Worm (Caenorhabditis elegans) whole organism, young adult: Measurements from ENCODE around the gene insc-1.
A peak's percentile ranks its signal among the peaks of the same experiment; 100 is the strongest.

Source experiments
- B0019.2 ChIP-seq: fragments of 200-800 bp; sonication (Bioruptor generic); conservative IDR thresholded peaks from 2 replicates; pipeline ENCODE4 v1.3.6; 2022; ENCODE audit warnings: missing genetic modification reagents, missing genetic modification characterization, missing compliant biosample characterization
- B0336.3 ChIP-seq: fragments of 200-800 bp; sonication (Bioruptor generic); IDR thresholded peaks from 2 replicates; pipeline ENCODE4 v1.3.6; 2022; ENCODE audit warnings: missing genetic modification characterization, missing compliant biosample characterization
- F22D6.2 ChIP-seq: sonication (generic microtip); optimal IDR thresholded peaks from 2 replicates; lab custom pipeline; 2016; ENCODE audit warnings: mild to moderate bottlenecking, missing genetic modification characterization, missing compliant biosample characterization
- F49E8.2 ChIP-seq: sonication (generic microtip); optimal IDR thresholded peaks from 3 replicates; lab custom pipeline; 2017; ENCODE audit warnings: missing genetic modification characterization, mild to moderate bottlenecking, missing compliant biosample characterization, antibody characterized with exemption, moderate library complexity; ENCODE audit not compliant: insufficient read depth
- F52B5.7 ChIP-seq: sonication (generic microtip); optimal IDR thresholded peaks from 2 replicates; lab custom pipeline; 2016; ENCODE audit warnings: mild to moderate bottlenecking, missing genetic modification characterization, missing compliant biosample characterization
- T07F8.4 ChIP-seq: sonication (generic microtip); optimal IDR thresholded peaks from 2 replicates; lab custom pipeline; 2016; ENCODE audit warnings: mild to moderate bottlenecking, missing genetic modification characterization, moderate library complexity, missing compliant biosample characterization
- Y53F4B.3 ChIP-seq: fragments of 200-800 bp; sonication (Bioruptor generic); IDR thresholded peaks from 2 replicates; pipeline ENCODE4 v1.3.6; 2022; ENCODE audit warnings: missing genetic modification reagents, missing genetic modification characterization, missing compliant biosample characterization
- Y53G8AR.9 ChIP-seq: fragments of 200-800 bp; sonication (Bioruptor generic); conservative IDR thresholded peaks from 2 replicates; pipeline ENCODE4 v1.3.6; 2022; ENCODE audit warnings: missing genetic modification reagents, missing genetic modification characterization, missing compliant biosample characterization
- Y56A3A.18 ChIP-seq: fragments of 200-800 bp; sonication (Bioruptor generic); IDR thresholded peaks from 2 replicates; pipeline ENCODE4 v1.3.6; 2022; ENCODE audit warnings: missing genetic modification reagents, missing genetic modification characterization, missing compliant biosample characterization
- Y67H2A.10 ChIP-seq: fragments of 200-800 bp; sonication (Bioruptor generic); conservative IDR thresholded peaks from 2 replicates; pipeline ENCODE4 v1.3.6; 2022; ENCODE audit warnings: missing genetic modification reagents, missing genetic modification characterization, missing compliant biosample characterization
- Y79H2A.3 ChIP-seq: fragments of 200-800 bp; sonication (Bioruptor generic); conservative IDR thresholded peaks from 2 replicates; pipeline ENCODE4 v1.3.6; 2022; ENCODE audit warnings: missing genetic modification reagents, missing genetic modification characterization, missing compliant biosample characterization
- atf-7 ChIP-seq: sonication (generic microtip); optimal IDR thresholded peaks from 2 replicates; lab custom pipeline; 2017; ENCODE audit warnings: mild to moderate bottlenecking, missing genetic modification characterization, missing compliant biosample characterization
- cebp-2 ChIP-seq: fragments of 200-800 bp; sonication (Bioruptor generic); IDR thresholded peaks from 2 replicates; pipeline ENCODE4 v1.3.6; 2022; ENCODE audit warnings: missing genetic modification characterization, missing compliant biosample characterization
- ceh-27 ChIP-seq: fragments of 200-800 bp; sonication (Bioruptor generic); optimal IDR thresholded peaks from 2 replicates; lab custom pipeline; 2018; ENCODE audit warnings: mild to moderate bottlenecking, missing genetic modification characterization, moderate library complexity, missing compliant biosample characterization
- ceh-40 ChIP-seq: fragments of 200-800 bp; sonication (Bioruptor generic); IDR thresholded peaks from 2 replicates; pipeline ENCODE4 v1.3.6; 2022; ENCODE audit warnings: missing genetic modification characterization, missing compliant biosample characterization
- chd-7 ChIP-seq: sonication (generic microtip); optimal IDR thresholded peaks from 2 replicates; lab custom pipeline; 2016; ENCODE audit warnings: mild to moderate bottlenecking, missing genetic modification characterization, moderate library complexity, missing compliant biosample characterization
- die-1 ChIP-seq: sonication (generic microtip); optimal IDR thresholded peaks from 2 replicates; lab custom pipeline; 2016; ENCODE audit warnings: missing genotype, mild to moderate bottlenecking, missing genetic modification characterization, missing compliant biosample characterization
- dpl-1 ChIP-seq: fragments of 150-350 bp; optimal IDR thresholded peaks from 2 replicates; lab custom pipeline; 2014; ENCODE audit warnings: missing biosample characterization, missing genetic modification reagents, missing genetic modification characterization
- egl-44 ChIP-seq: fragments of 200-800 bp; sonication (Bioruptor generic); IDR thresholded peaks from 2 replicates; pipeline ENCODE4 v1.3.6; 2022; ENCODE audit warnings: missing genetic modification reagents, missing genetic modification characterization, missing compliant biosample characterization
- egrh-3 ChIP-seq: fragments of 200-800 bp; sonication (Bioruptor generic); IDR thresholded peaks from 2 replicates; pipeline ENCODE4 v1.3.6; 2022; ENCODE audit warnings: missing genetic modification reagents, missing genetic modification characterization, missing compliant biosample characterization
- ekl-4 ChIP-seq: fragments of 200-800 bp; sonication (Bioruptor generic); IDR thresholded peaks from 2 replicates; pipeline ENCODE4 v1.3.6; 2022; ENCODE audit warnings: missing genetic modification reagents, missing genetic modification characterization, missing compliant biosample characterization
- ets-4 ChIP-seq: fragments of 200-800 bp; sonication (Bioruptor generic); optimal IDR thresholded peaks from 2 replicates; lab custom pipeline; 2018; ENCODE audit warnings: mild to moderate bottlenecking, missing genetic modification characterization, missing compliant biosample characterization
- fkh-3 ChIP-seq: sonication (generic microtip); optimal IDR thresholded peaks from 2 replicates; lab custom pipeline; 2016; ENCODE audit warnings: mild to moderate bottlenecking, missing genetic modification characterization, missing compliant biosample characterization
- him-1 ChIP-seq: sonication (generic microtip); optimal IDR thresholded peaks from 2 replicates; lab custom pipeline; 2016; ENCODE audit warnings: missing genotype, missing genetic modification reagents, missing genetic modification characterization, missing compliant biosample characterization
- hlh-26 ChIP-seq: fragments of 200-800 bp; sonication (Bioruptor generic); conservative IDR thresholded peaks from 2 replicates; pipeline ENCODE4 v1.3.6; 2022; ENCODE audit warnings: missing genetic modification reagents, missing genetic modification characterization, missing compliant biosample characterization
- hmg-1.2 ChIP-seq: fragments of 200-800 bp; sonication (Bioruptor generic); IDR thresholded peaks from 2 replicates; pipeline ENCODE4 v1.3.6; 2022; ENCODE audit warnings: missing genetic modification reagents, missing genetic modification characterization, missing compliant biosample characterization
- lag-1 ChIP-seq: fragments of 200-800 bp; sonication (Bioruptor generic); IDR thresholded peaks from 2 replicates; pipeline ENCODE4 v1.3.6; 2022; ENCODE audit warnings: missing genetic modification reagents, missing genetic modification characterization, missing compliant biosample characterization
- let-526 ChIP-seq: fragments of 200-800 bp; sonication (Bioruptor generic); IDR thresholded peaks from 2 replicates; pipeline ENCODE4 v1.3.6; 2022; ENCODE audit warnings: missing genetic modification reagents, missing genetic modification characterization, missing compliant biosample characterization
- lin-26 ChIP-seq: fragments of 200-800 bp; sonication (Bioruptor generic); IDR thresholded peaks from 2 replicates; pipeline ENCODE4 v1.3.6; 2022; ENCODE audit warnings: missing genetic modification reagents, missing genetic modification characterization, missing compliant biosample characterization
- lsl-1 ChIP-seq: fragments of 200-800 bp; sonication (Bioruptor generic); optimal IDR thresholded peaks from 2 replicates; lab custom pipeline; 2018; ENCODE audit warnings: mild to moderate bottlenecking, missing genetic modification characterization, moderate library complexity, missing compliant biosample characterization
- madf-8 ChIP-seq: fragments of 200-800 bp; sonication (Bioruptor generic); conservative IDR thresholded peaks from 2 replicates; pipeline ENCODE4 v1.3.6; 2022; ENCODE audit warnings: missing genetic modification reagents, missing genetic modification characterization, missing compliant biosample characterization
- mcd-1 ChIP-seq: fragments of 200-800 bp; sonication (Bioruptor generic); IDR thresholded peaks from 2 replicates; pipeline ENCODE4 v1.3.6; 2022; ENCODE audit warnings: missing genetic modification reagents, missing genetic modification characterization, missing compliant biosample characterization
- nfya-2 ChIP-seq: fragments of 200-800 bp; sonication (Bioruptor generic); IDR thresholded peaks from 2 replicates; pipeline ENCODE4 v1.3.6; 2022; ENCODE audit warnings: missing genetic modification reagents, missing genetic modification characterization, missing compliant biosample characterization
- nfyb-1 ChIP-seq: fragments of 200-800 bp; sonication (Bioruptor generic); IDR thresholded peaks from 2 replicates; pipeline ENCODE4 v1.3.6; 2022; ENCODE audit warnings: missing genetic modification reagents, missing genetic modification characterization, missing compliant biosample characterization
- nhr-179 ChIP-seq: sonication (generic microtip); optimal IDR thresholded peaks from 2 replicates; lab custom pipeline; 2016; ENCODE audit warnings: mild to moderate bottlenecking, missing genetic modification characterization, missing compliant biosample characterization
- repo-1 ChIP-seq: sonication (generic microtip); optimal IDR thresholded peaks from 2 replicates; lab custom pipeline; 2017; ENCODE audit warnings: mild to moderate bottlenecking, missing genetic modification characterization, missing compliant biosample characterization
- snpc-1.1 ChIP-seq: sonication (generic microtip); optimal IDR thresholded peaks from 2 replicates; lab custom pipeline; 2017; ENCODE audit warnings: missing genetic modification characterization, mild to moderate bottlenecking, missing compliant biosample characterization, antibody characterized with exemption, moderate library complexity, missing genotype, missing genetic modification reagents; ENCODE audit not compliant: insufficient read depth
- somi-1 ChIP-seq: fragments of 200-800 bp; sonication (Bioruptor generic); optimal IDR thresholded peaks from 2 replicates; lab custom pipeline; 2018; ENCODE audit warnings: mild to moderate bottlenecking, missing genetic modification characterization, missing compliant biosample characterization
- tbx-9 ChIP-seq: sonication (generic microtip); optimal IDR thresholded peaks from 2 replicates; lab custom pipeline; 2016; ENCODE audit warnings: borderline replicate concordance, missing genetic modification characterization, inconsistent platforms, missing compliant biosample characterization
- unc-62 ChIP-seq: fragments of 150-350 bp; optimal IDR thresholded peaks from 2 replicates; lab custom pipeline; 2014; ENCODE audit warnings: missing biosample characterization, missing genetic modification reagents, missing genetic modification characterization
- zim-3 ChIP-seq: sonication (generic microtip); optimal IDR thresholded peaks from 2 replicates; lab custom pipeline; 2017; ENCODE audit warnings: mild to moderate bottlenecking, missing genetic modification characterization, moderate library complexity, missing compliant biosample characterization
- ztf-22 ChIP-seq: fragments of 200-800 bp; sonication (Bioruptor generic); optimal IDR thresholded peaks from 2 replicates; lab custom pipeline; 2018; ENCODE audit warnings: mild to moderate bottlenecking, missing genetic modification characterization, moderate library complexity, missing compliant biosample characterization
- ztf-25 ChIP-seq: fragments of 200-800 bp; sonication (Bioruptor generic); IDR thresholded peaks from 2 replicates; pipeline ENCODE4 v1.3.6; 2022; ENCODE audit warnings: missing genetic modification reagents, missing genetic modification characterization, missing compliant biosample characterization
- ztf-26 ChIP-seq: sonication (generic microtip); optimal IDR thresholded peaks from 2 replicates; lab custom pipeline; 2017; ENCODE audit warnings: missing genetic modification characterization, missing compliant biosample characterization
- ztf-3 ChIP-seq: fragments of 200-800 bp; sonication (Bioruptor generic); optimal IDR thresholded peaks from 2 replicates; lab custom pipeline; 2018; ENCODE audit warnings: mild to moderate bottlenecking, missing genetic modification characterization, missing compliant biosample characterization
- ztf-6 ChIP-seq: fragments of 200-800 bp; sonication (Bioruptor generic); IDR thresholded peaks from 2 replicates; pipeline ENCODE4 v1.3.6; 2022; ENCODE audit warnings: missing genetic modification reagents, missing genetic modification characterization, missing compliant biosample characterization

insc-1 gene

ce11 chrII:7390335-7390734, 31.6 kb downstream of the insc-1 start:
- no peak for TF ChIP-seq lag-1 (GFP tag; lab: Robert Waterston, UW)
- 0 out of 2 replicates have a peak, but pooled peaks have one; percentile 44 for TF ChIP-seq lin-26

DNA sequence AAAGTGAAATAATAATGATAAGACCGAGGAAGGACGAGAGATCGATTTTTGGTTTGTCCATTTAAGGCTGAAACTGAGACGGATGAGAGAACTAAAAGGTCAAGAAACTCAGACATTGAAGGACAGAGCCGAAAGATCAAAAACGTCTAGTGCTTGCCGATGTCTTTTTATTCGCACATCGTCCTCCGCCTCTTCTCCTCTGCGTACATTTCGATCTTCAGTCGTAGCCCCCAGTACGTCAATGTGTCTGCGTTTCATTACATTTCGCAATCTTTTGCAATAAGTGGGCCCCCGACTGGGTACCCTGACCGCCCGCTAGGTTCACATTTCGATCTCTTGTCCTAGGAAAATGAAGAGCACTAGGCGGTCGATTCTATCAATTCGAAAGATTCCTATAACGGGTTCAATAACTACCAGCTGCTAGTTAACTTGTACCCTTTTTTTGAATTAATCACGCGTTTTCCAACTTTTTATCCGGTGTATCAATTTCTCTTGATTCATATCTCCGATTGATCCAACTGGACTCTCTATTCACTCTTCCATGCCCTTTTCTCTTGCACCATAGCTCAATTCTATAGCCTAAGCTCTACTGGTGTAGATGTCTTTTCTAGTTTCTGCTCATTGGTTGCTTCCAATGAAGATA, 33.5 kb downstream of the insc-1 start:
- no peak for TF ChIP-seq madf-8 (GFP tag; lab: Robert Waterston, UW)
- TF ChIP-seq dpl-1 (GFP tag; lab: Kevin White, UChicago), result no peak
- no peak for TF ChIP-seq ztf-25 (GFP tag; lab: Robert Waterston, UW)
- no peak for TF ChIP-seq B0019.2 (GFP tag; lab: Robert Waterston, UW)
- peak; percentile 35; the same call in 1 of the 2 replicates for TF ChIP-seq mcd-1 (GFP tag; lab: Robert Waterston, UW)
- TF ChIP-seq hlh-26 (GFP tag; lab: Robert Waterston, UW), result no peak
- no peak for TF ChIP-seq ceh-40 (GFP tag; lab: Robert Waterston, UW)
- no peak for TF ChIP-seq Y67H2A.10 (GFP tag; lab: Robert Waterston, UW)
- no peak for TF ChIP-seq lin-26
- TF ChIP-seq ztf-6, result no peak
- no peak for TF ChIP-seq Y53F4B.3 (GFP tag; lab: Robert Waterston, UW)
- TF ChIP-seq die-1 (tag; lab: Kevin White, UChicago), result no peak
- TF ChIP-seq zim-3 (tag; lab: Kevin White, UChicago), result no peak
- peak; percentile 25 for TF ChIP-seq ztf-26 (tag; lab: Kevin White, UChicago)
- no peak for TF ChIP-seq T07F8.4 (tag; lab: Kevin White, UChicago)
- no peak for TF ChIP-seq repo-1 (tag; lab: Kevin White, UChicago)
- no peak for TF ChIP-seq atf-7 (tag; lab: Kevin White, UChicago)
- no peak for TF ChIP-seq let-526 (GFP tag; lab: Robert Waterston, UW)
- no peak for TF ChIP-seq nfya-2 (GFP tag; lab: Robert Waterston, UW)
- no peak for TF ChIP-seq F22D6.2 (tag; lab: Kevin White, UChicago)
- no peak for TF ChIP-seq nhr-179 (tag; lab: Kevin White, UChicago)
- no peak for TF ChIP-seq Y56A3A.18
- no peak for TF ChIP-seq somi-1
- no peak for TF ChIP-seq F49E8.2 (tag; lab: Kevin White, UChicago)
- 0 out of 2 replicates have a peak, but pooled peaks have one; percentile 50 for TF ChIP-seq ekl-4
- no peak for TF ChIP-seq ztf-3 (GFP tag; lab: Kevin White, UChicago)
- TF ChIP-seq him-1 (tag; lab: Kevin White, UChicago), result no peak
- no peak for TF ChIP-seq F52B5.7 (tag; lab: Kevin White, UChicago)
- TF ChIP-seq fkh-3, result no peak
- no peak for TF ChIP-seq egrh-3 (GFP tag; lab: Robert Waterston, UW)
- no peak for TF ChIP-seq unc-62 (GFP tag; lab: Kevin White, UChicago)
- no peak for TF ChIP-seq chd-7
- TF ChIP-seq Y53G8AR.9 (GFP tag; lab: Robert Waterston, UW), result 0 out of 2 replicates have a peak, but pooled peaks have one; percentile 48
- TF ChIP-seq B0336.3, result peak; percentile 65; the same call in 1 of the 2 replicates
- no peak for TF ChIP-seq cebp-2 (GFP tag; lab: Robert Waterston, UW)
- no peak for TF ChIP-seq tbx-9
- TF ChIP-seq snpc-1.1 (tag; lab: Kevin White, UChicago), result no peak
- TF ChIP-seq Y79H2A.3 (GFP tag; lab: Robert Waterston, UW), result no peak
- TF ChIP-seq ceh-27 (GFP tag; lab: Kevin White, UChicago), result peak; percentile 61
- TF ChIP-seq ets-4 (GFP tag; lab: Kevin White, UChicago), result peak; percentile 25
- 0 out of 2 replicates have a peak, but pooled peaks have one; percentile 46 for TF ChIP-seq nfyb-1 (GFP tag; lab: Robert Waterston, UW)
- no peak for TF ChIP-seq lsl-1
- no peak for TF ChIP-seq ztf-22 (GFP tag; lab: Kevin White, UChicago)
- TF ChIP-seq egl-44 (GFP tag; lab: Robert Waterston, UW), result no peak
- TF ChIP-seq hmg-1.2 (GFP tag; lab: Robert Waterston, UW), result peak; percentile 64; the same call in 1 of the 2 replicates
